Worm (Caenorhabditis elegans) whole organism, midembryonic: ENCODE measurements around the gene npr-32.

Experiments used
- flt-1 ChIP-seq: fragments of 200-800 bp; sonication (Bioruptor generic); IDR thresholded peaks from 2 replicates; pipeline ENCODE4 v1.3.6; 2022; ENCODE audit warnings: missing genetic modification characterization, missing compliant biosample characterization
- klf-2 ChIP-seq: fragments of 200-800 bp; sonication (Bioruptor generic); conservative IDR thresholded peaks from 2 replicates; pipeline ENCODE4 v1.3.6; 2022; ENCODE audit warnings: missing genetic modification reagents, missing genetic modification characterization, missing compliant biosample characterization
- ref-1 ChIP-seq: fragments of 200-800 bp; sonication (Bioruptor generic); conservative IDR thresholded peaks from 2 replicates; pipeline ENCODE4 v1.3.6; 2022; ENCODE audit warnings: missing genetic modification reagents, missing genetic modification characterization, missing compliant biosample characterization
- ztf-23 ChIP-seq: fragments of 200-800 bp; sonication (Bioruptor generic); IDR thresholded peaks from 2 replicates; pipeline ENCODE4 v1.3.6; 2022; ENCODE audit warnings: missing genetic modification reagents, missing genetic modification characterization, missing compliant biosample characterization
- ztf-29 ChIP-seq: fragments of 200-800 bp; sonication (Bioruptor generic); IDR thresholded peaks from 2 replicates; pipeline ENCODE4 v1.3.6; 2022; ENCODE audit warnings: missing genetic modification reagents, missing genetic modification characterization, missing compliant biosample characterization

DNA sequence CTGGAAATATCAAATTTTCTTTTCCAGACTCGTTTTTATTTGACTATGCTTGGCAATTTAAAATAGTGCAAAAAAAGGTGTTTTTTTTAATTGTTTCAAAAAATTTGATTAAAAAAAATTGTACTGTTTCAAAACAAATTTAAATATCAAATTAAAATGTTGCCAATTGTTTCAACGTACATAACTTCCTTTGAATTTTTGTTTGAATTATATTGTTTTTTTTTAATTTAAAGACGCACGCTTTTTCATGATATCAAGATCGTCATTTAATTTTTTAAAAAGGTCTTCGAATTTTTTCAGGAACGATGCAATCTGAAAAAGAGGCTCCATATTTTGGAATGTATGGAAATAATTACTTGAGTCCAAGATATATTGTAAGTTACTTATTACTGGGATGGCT, 7.4 kb downstream of the npr-32 start, which contains the start of gene Y116A8B.4:
- TF ChIP-seq klf-2 (GFP tag; lab: Robert Waterston, UW) (no peak), ref-1 (GFP tag; lab: Robert Waterston, UW) (no peak), ztf-29 (GFP tag; lab: Robert Waterston, UW) (no peak), flt-1 (GFP tag; lab: Robert Waterston, UW) (no peak), ztf-23 (GFP tag; lab: Robert Waterston, UW) (no peak)
